Worm (Caenorhabditis elegans): ENCODE data around the gene C04F5.9.

C04F5.9 gene

DNA sequence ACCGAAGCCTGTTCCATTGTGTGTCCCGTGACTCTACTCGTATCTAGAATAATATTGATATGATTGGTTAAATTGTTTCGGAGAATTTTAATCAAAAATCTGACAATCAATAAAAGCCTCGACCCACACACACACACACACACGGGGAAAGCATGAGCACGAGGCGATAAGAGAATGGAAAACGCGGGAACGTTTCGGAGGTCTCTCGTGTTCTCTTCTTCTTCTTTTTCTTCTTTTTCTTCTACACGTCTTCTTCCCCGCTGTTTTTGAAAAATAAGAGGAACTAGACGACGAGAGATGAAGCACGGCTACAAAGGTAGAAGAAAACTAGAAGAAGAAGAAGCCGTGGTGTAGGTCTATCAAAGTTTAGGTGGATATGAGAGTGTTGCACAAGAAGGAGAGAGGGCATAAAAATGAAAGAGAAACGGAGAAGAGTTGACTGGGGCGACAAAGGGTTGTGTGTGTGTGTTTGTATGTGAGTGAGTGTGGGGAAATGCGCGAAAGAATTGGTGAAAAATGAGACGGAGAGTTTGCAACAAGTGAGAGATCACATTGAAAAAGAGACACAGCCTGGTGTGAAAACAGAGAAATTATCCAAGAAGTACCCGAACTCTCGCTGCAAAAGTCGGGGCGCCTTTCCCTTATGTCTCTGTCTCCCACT, 54.1 kb downstream of the C04F5.9 start, which contains the start of gene mlk-1 (continued):
- TF ChIP-seq ztf-4 (tag; optimal IDR thresholded peaks at IDR 0.05): no peak
- TF ChIP-seq ceh-9 (tag; optimal IDR thresholded peaks at IDR 0.05): no peak
- TF ChIP-seq ama-1 (optimal IDR thresholded peaks at IDR 0.05): peak; percentile 26

All from whole organism, L3 larva.